Worm (Caenorhabditis elegans): ENCODE data around the gene ZK546.5.

DNA sequence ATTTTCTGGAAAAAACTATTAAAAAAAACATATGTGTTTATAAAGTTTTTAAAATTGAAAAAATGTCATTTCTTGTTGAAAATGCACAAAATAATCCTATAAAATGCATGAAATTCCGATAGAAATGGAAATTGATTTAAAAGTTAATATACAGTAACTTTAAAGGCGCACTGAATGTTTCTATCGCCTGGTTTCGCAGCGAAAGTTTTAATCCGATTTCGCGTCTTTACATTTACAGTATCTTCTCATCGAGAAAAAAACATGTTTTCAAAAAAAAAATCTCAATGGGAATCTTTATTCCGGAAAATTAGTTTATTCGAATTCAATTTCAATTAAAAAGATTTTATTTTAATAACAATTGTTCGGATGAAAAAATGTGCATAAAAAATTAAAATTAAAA is 21.4 kb upstream of the ZK546.5 start, which contains the start of gene R05F9.11:
- TF ChIP-seq egl-27 (tag; optimal IDR thresholded peaks at IDR 0.05), result no peak
- no peak for TF ChIP-seq R02D3.7 (tag; optimal IDR thresholded peaks at IDR 0.05)
- TF ChIP-seq nhr-11 (tag; optimal IDR thresholded peaks at IDR 0.05), result no peak
- no peak for TF ChIP-seq lin-39 (tag; optimal IDR thresholded peaks at IDR 0.05)
- TF ChIP-seq lsy-12 (tag; optimal IDR thresholded peaks at IDR 0.05), result no peak
- no peak for TF ChIP-seq ama-1 (optimal IDR thresholded peaks at IDR 0.05)
- TF ChIP-seq nhr-77 (tag; optimal IDR thresholded peaks at IDR 0.05), result no peak
- no peak for TF ChIP-seq pha-4 (tag; optimal IDR thresholded peaks at IDR 0.05)
- TF ChIP-seq ZK546.5 (tag; optimal IDR thresholded peaks at IDR 0.05), result no peak
- TF ChIP-seq mdl-1 (tag; optimal IDR thresholded peaks at IDR 0.05), result no peak
- no peak for TF ChIP-seq ztf-11 (tag; optimal IDR thresholded peaks at IDR 0.05)

All from whole organism, L3 larva.